Worm (Caenorhabditis elegans) whole organism, L3 larva: ENCODE measurements around the gene atf-6.

Source experiments
- R02D3.7 ChIP-seq: fragments of 150-350 bp; optimal IDR thresholded peaks from 2 replicates; lab custom pipeline; 2014; ENCODE audit warnings: missing biosample characterization, missing genetic modification characterization
- ZK546.5 ChIP-seq: sonication (generic microtip); optimal IDR thresholded peaks from 2 replicates; lab custom pipeline; 2017; ENCODE audit warnings: missing biosample characterization, missing genetic modification characterization
- aly-2 ChIP-seq: fragments of 150-350 bp; optimal IDR thresholded peaks from 2 replicates; lab custom pipeline; 2014; ENCODE audit warnings: missing biosample characterization, missing genetic modification characterization
- ama-1 ChIP-seq: fragments of 150-350 bp; optimal IDR thresholded peaks from 2 replicates; lab custom pipeline; 2018
- ceh-16 ChIP-seq: sonication (generic microtip); optimal IDR thresholded peaks from 2 replicates; lab custom pipeline; 2017; ENCODE audit warnings: missing biosample characterization, missing genetic modification characterization
- ceh-28 ChIP-seq: fragments of 150-350 bp; optimal IDR thresholded peaks from 2 replicates; lab custom pipeline; 2014; ENCODE audit warnings: missing biosample characterization, missing genetic modification reagents, missing genetic modification characterization
- ceh-82 ChIP-seq: fragments of 150-350 bp; optimal IDR thresholded peaks from 2 replicates; lab custom pipeline; 2014; ENCODE audit warnings: missing biosample characterization, missing genetic modification characterization
- ceh-9 ChIP-seq: sonication (generic microtip); optimal IDR thresholded peaks from 2 replicates; lab custom pipeline; 2018; ENCODE audit warnings: missing biosample characterization, missing genetic modification characterization
- daf-12 ChIP-seq: fragments of 150-350 bp; optimal IDR thresholded peaks from 2 replicates; lab custom pipeline; 2014; ENCODE audit warnings: missing biosample characterization, missing genetic modification reagents, missing genetic modification characterization
- egl-27 ChIP-seq: sonication (generic microtip); optimal IDR thresholded peaks from 4 replicates; lab custom pipeline; 2017; ENCODE audit warnings: missing biosample characterization, missing genetic modification reagents, missing genetic modification characterization
- egl-5 ChIP-seq: fragments of 150-350 bp; optimal IDR thresholded peaks from 2 replicates; lab custom pipeline; 2017; ENCODE audit warnings: missing biosample characterization, missing genetic modification reagents, missing genetic modification characterization, inconsistent platforms
- elt-1 ChIP-seq: fragments of 150-350 bp; optimal IDR thresholded peaks from 2 replicates; lab custom pipeline; 2014; ENCODE audit warnings: missing biosample characterization, missing genetic modification characterization
- elt-2 ChIP-seq: sonication (generic microtip); optimal IDR thresholded peaks from 2 replicates; lab custom pipeline; 2016; ENCODE audit warnings: missing genetic modification reagents, mild to moderate bottlenecking, missing genetic modification characterization, missing compliant biosample characterization
- elt-3 ChIP-seq, 3 experiments: fragments of 150-350 bp in 1 of 3; sonication (generic microtip) in 2 of 3; optimal IDR thresholded peaks; 2 replicates in 2 of 3; 4 replicates in 1 of 3; lab custom pipeline; 2014 to 2017; ENCODE audit warnings: missing biosample characterization in 3 of 3, missing genetic modification characterization in 3 of 3
- eor-1 ChIP-seq, 2 experiments: fragments of 150-350 bp; optimal IDR thresholded peaks; 2 replicates each; lab custom pipeline; 2014 to 2018; ENCODE audit warnings: missing biosample characterization in 2 of 2, missing genetic modification characterization in 2 of 2
- fkh-10 ChIP-seq: sonication (generic microtip); optimal IDR thresholded peaks from 2 replicates; lab custom pipeline; 2017; ENCODE audit warnings: missing biosample characterization, missing genetic modification reagents, missing genetic modification characterization
- fkh-2 ChIP-seq: fragments of 150-350 bp; optimal IDR thresholded peaks from 2 replicates; lab custom pipeline; 2014; ENCODE audit warnings: missing biosample characterization, missing genetic modification reagents, missing genetic modification characterization
- fos-1 ChIP-seq: fragments of 150-350 bp; optimal IDR thresholded peaks from 2 replicates; lab custom pipeline; 2014; ENCODE audit warnings: missing biosample characterization, missing genetic modification characterization
- jun-1 ChIP-seq: fragments of 150-350 bp; optimal IDR thresholded peaks from 2 replicates; lab custom pipeline; 2014; ENCODE audit warnings: missing biosample characterization, missing genetic modification reagents, missing genetic modification characterization
- lin-15B ChIP-seq: fragments of 150-350 bp; optimal IDR thresholded peaks from 2 replicates; lab custom pipeline; 2014; ENCODE audit warnings: missing biosample characterization, missing genetic modification characterization
- lsy-12 ChIP-seq: sonication (generic microtip); optimal IDR thresholded peaks from 2 replicates; lab custom pipeline; 2016; ENCODE audit warnings: mild to moderate bottlenecking, missing genetic modification characterization, missing compliant biosample characterization
- mdl-1 ChIP-seq: fragments of 150-350 bp; optimal IDR thresholded peaks from 2 replicates; lab custom pipeline; 2014; ENCODE audit warnings: missing biosample characterization, missing genetic modification characterization
- mml-1 ChIP-seq: fragments of 150-350 bp; sonication (generic microtip); optimal IDR thresholded peaks from 3 replicates; lab custom pipeline; 2014; ENCODE audit warnings: missing biosample characterization, missing genetic modification characterization
- nfya-1 ChIP-seq: sonication (generic microtip); optimal IDR thresholded peaks from 2 replicates; lab custom pipeline; 2017; ENCODE audit warnings: missing genetic modification characterization, mild to moderate bottlenecking, missing compliant biosample characterization, antibody characterized with exemption, moderate library complexity; ENCODE audit not compliant: insufficient read depth
- nhr-11 ChIP-seq: fragments of 150-350 bp; optimal IDR thresholded peaks from 2 replicates; lab custom pipeline; 2014; ENCODE audit warnings: missing biosample characterization, missing genetic modification characterization
- nhr-12 ChIP-seq: fragments of 150-350 bp; optimal IDR thresholded peaks from 2 replicates; lab custom pipeline; 2014; ENCODE audit warnings: missing biosample characterization, missing genetic modification characterization
- nhr-23 ChIP-seq: fragments of 150-350 bp; optimal IDR thresholded peaks from 2 replicates; lab custom pipeline; 2014; ENCODE audit warnings: missing biosample characterization, missing genetic modification reagents, missing genetic modification characterization
- nhr-25 ChIP-seq: sonication (generic microtip); optimal IDR thresholded peaks from 2 replicates; lab custom pipeline; 2017; ENCODE audit warnings: missing biosample characterization, missing genetic modification characterization
- nhr-28 ChIP-seq: fragments of 150-350 bp; optimal IDR thresholded peaks from 2 replicates; lab custom pipeline; 2014; ENCODE audit warnings: missing biosample characterization, missing genetic modification characterization
- nhr-43 ChIP-seq: sonication (generic microtip); optimal IDR thresholded peaks from 2 replicates; lab custom pipeline; 2016; ENCODE audit warnings: mild to moderate bottlenecking, missing genetic modification characterization, missing compliant biosample characterization; ENCODE audit not compliant: poor library complexity, severe bottlenecking
- nhr-67 ChIP-seq: fragments of 150-350 bp; optimal IDR thresholded peaks from 2 replicates; lab custom pipeline; 2014; ENCODE audit warnings: missing biosample characterization, missing genetic modification characterization
- nhr-76 ChIP-seq: fragments of 150-350 bp; sonication (generic microtip); optimal IDR thresholded peaks from 5 replicates; lab custom pipeline; 2014; ENCODE audit warnings: missing biosample characterization, missing genetic modification characterization
- nhr-77 ChIP-seq: fragments of 150-350 bp; optimal IDR thresholded peaks from 2 replicates; lab custom pipeline; 2014; ENCODE audit warnings: missing biosample characterization, missing genetic modification characterization
- pha-4 ChIP-seq: fragments of 150-350 bp; optimal IDR thresholded peaks from 2 replicates; lab custom pipeline; 2014; ENCODE audit warnings: missing biosample characterization, missing genetic modification reagents, missing genetic modification characterization
- pqm-1 ChIP-seq: fragments of 150-350 bp; optimal IDR thresholded peaks from 2 replicates; lab custom pipeline; 2017; ENCODE audit warnings: missing biosample characterization, missing genetic modification characterization, inconsistent platforms
- sea-2 ChIP-seq: fragments of 150-350 bp; sonication (generic microtip); optimal IDR thresholded peaks from 4 replicates; lab custom pipeline; 2014; ENCODE audit warnings: missing biosample characterization, missing genetic modification reagents, missing genetic modification characterization
- skn-1 ChIP-seq: fragments of 150-350 bp; optimal IDR thresholded peaks from 2 replicates; lab custom pipeline; 2014; ENCODE audit warnings: missing biosample characterization, missing genetic modification characterization
- snpc-4 ChIP-seq: fragments of 150-350 bp; optimal IDR thresholded peaks from 2 replicates; lab custom pipeline; 2014; ENCODE audit warnings: missing biosample characterization, missing genetic modification characterization
- tbx-2 ChIP-seq: sonication (generic microtip); optimal IDR thresholded peaks from 2 replicates; lab custom pipeline; 2016; ENCODE audit warnings: mild to moderate bottlenecking, missing genetic modification characterization, missing compliant biosample characterization
- unc-39 ChIP-seq: sonication (generic microtip); optimal IDR thresholded peaks from 4 replicates; lab custom pipeline; 2017; ENCODE audit warnings: missing biosample characterization, missing genetic modification characterization
- unc-62 ChIP-seq: fragments of 150-350 bp; sonication (generic microtip); optimal IDR thresholded peaks from 4 replicates; lab custom pipeline; 2014; ENCODE audit warnings: missing biosample characterization, missing genetic modification reagents, missing genetic modification characterization
- zag-1 ChIP-seq: fragments of 150-350 bp; optimal IDR thresholded peaks from 2 replicates; lab custom pipeline; 2014; ENCODE audit warnings: missing biosample characterization, missing genetic modification characterization
- ztf-11 ChIP-seq: fragments of 150-350 bp; optimal IDR thresholded peaks from 2 replicates; lab custom pipeline; 2014; ENCODE audit warnings: missing biosample characterization, missing genetic modification characterization
- ztf-4 ChIP-seq: fragments of 150-350 bp; optimal IDR thresholded peaks from 2 replicates; lab custom pipeline; 2014; ENCODE audit warnings: missing biosample characterization, missing genetic modification characterization

The atf-6 gene

ce11 chrX:12484749-12485148, 4.0 kb downstream of the atf-6 start, which contains the start of gene tbc-13:
TSS of gene tbc-13 (plus strand) at chrX:12485049.
- no peak for TF ChIP-seq zag-1 (tag; lab: Kevin White, UChicago)
- TF ChIP-seq nhr-25 (tag; lab: Kevin White, UChicago), result no peak
- TF ChIP-seq ceh-9 (tag; lab: Kevin White, UChicago), result no peak
- TF ChIP-seq lsy-12 (tag; lab: Kevin White, UChicago), result no peak
- no peak for TF ChIP-seq ceh-16
- no peak for TF ChIP-seq sea-2 (GFP tag; lab: Kevin White, UChicago)
- no peak for TF ChIP-seq skn-1 (tag; lab: Kevin White, UChicago)
- no peak for TF ChIP-seq ceh-82 (tag; lab: Kevin White, UChicago)
- TF ChIP-seq nfya-1, result no peak

ce11 chrX:12491138-12491537, 10.4 kb downstream of the atf-6 start:
- TF ChIP-seq aly-2 (tag; lab: Kevin White, UChicago) (no peak), egl-27 (no peak), elt-3 (tag; optimal IDR thresholded peaks at IDR 0.05; lab: Kevin White, UChicago) (no peak), unc-62 (GFP tag; lab: Kevin White, UChicago) (no peak), daf-12 (tag; lab: Kevin White, UChicago) (no peak), nfya-1 (no peak), mdl-1 (no peak), nhr-77 (tag; lab: Kevin White, UChicago) (no peak), nhr-23 (tag; lab: Kevin White, UChicago) (no peak), mml-1 (tag; lab: Kevin White, UChicago) (no peak), ztf-4 (tag; lab: Kevin White, UChicago) (no peak), jun-1 (tag; lab: Kevin White, UChicago) (no peak), egl-5 (tag; lab: Kevin White, UChicago) (no peak)

ce11 chrX:12492467-12492866, 11.7 kb downstream of the atf-6 start, which contains the start of gene lips-1:
TSS of gene lips-1 (plus strand) at chrX:12492767.
- TF ChIP-seq nhr-12 (tag; lab: Kevin White, UChicago) (no peak), R02D3.7 (tag; lab: Kevin White, UChicago) (no peak), snpc-4 (tag; lab: Kevin White, UChicago) (no peak), elt-3 (tag; optimal IDR thresholded peaks at IDR 0.05; lab: Kevin White, UChicago) (no peak), ceh-9 (tag; lab: Kevin White, UChicago) (no peak), ama-1 (lab: Kevin White, UChicago) (no peak), ceh-16 (no peak), elt-2 (tag; lab: Kevin White, UChicago) (no peak), pqm-1 (tag; lab: Kevin White, UChicago) (no peak), fkh-2 (tag; lab: Kevin White, UChicago) (no peak), fos-1 (tag; lab: Kevin White, UChicago) (no peak), nhr-25 (tag; lab: Kevin White, UChicago) (no peak), ZK546.5 (tag; lab: Kevin White, UChicago) (no peak), egl-5 (tag; lab: Kevin White, UChicago) (no peak), nhr-43 (tag; lab: Kevin White, UChicago) (no peak), unc-62 (GFP tag; lab: Kevin White, UChicago) (no peak)

ce11 chrX:12500777-12501176, 20.0 kb downstream of the atf-6 start:
- no peak for TF ChIP-seq nhr-76 (tag; lab: Kevin White, UChicago)
- peak; percentile 88 for TF ChIP-seq lsy-12 (tag; lab: Kevin White, UChicago)
- TF ChIP-seq mdl-1, result peak; percentile 2
- TF ChIP-seq elt-1 (tag; lab: Kevin White, UChicago), result peak; percentile 94
- peak; percentile 77 for TF ChIP-seq ceh-28 (tag; lab: Kevin White, UChicago)
- TF ChIP-seq sea-2 (GFP tag; lab: Kevin White, UChicago), result no peak
- peak; percentile 99 for TF ChIP-seq elt-2 (tag; lab: Kevin White, UChicago)
- no peak for TF ChIP-seq ceh-16
- peak; percentile 3 for TF ChIP-seq ztf-4 (tag; lab: Kevin White, UChicago)
- peak; percentile 100 for TF ChIP-seq pqm-1 (tag; lab: Kevin White, UChicago)
- peak; percentile 50 for TF ChIP-seq R02D3.7 (tag; lab: Kevin White, UChicago)
- no peak for TF ChIP-seq ztf-11 (tag; lab: Kevin White, UChicago)
- no peak for TF ChIP-seq ceh-9 (tag; lab: Kevin White, UChicago)
- TF ChIP-seq nhr-67, result no peak
- TF ChIP-seq nhr-28, result no peak
- no peak for TF ChIP-seq eor-1 (tag; optimal IDR thresholded peaks at IDR 0.05; lab: Kevin White, UChicago)
- TF ChIP-seq unc-39 (tag; lab: Kevin White, UChicago), result no peak
- TF ChIP-seq egl-27, result peak; percentile 45
- no peak for TF ChIP-seq nhr-11
- TF ChIP-seq fos-1 (tag; lab: Kevin White, UChicago), result peak; percentile 77
- TF ChIP-seq fkh-10 (GFP tag; lab: Kevin White, UChicago), result no peak
- TF ChIP-seq pha-4 (tag; lab: Kevin White, UChicago), result peak; percentile 69
- no peak for TF ChIP-seq zag-1 (tag; lab: Kevin White, UChicago)
- no peak for TF ChIP-seq fkh-2 (tag; lab: Kevin White, UChicago)
- TF ChIP-seq nfya-1, result no peak
- no peak for TF ChIP-seq ceh-82 (tag; lab: Kevin White, UChicago)
- no peak for TF ChIP-seq nhr-12 (tag; lab: Kevin White, UChicago)
- TF ChIP-seq jun-1 (tag; lab: Kevin White, UChicago), result peak; percentile 94
- TF ChIP-seq tbx-2 (tag; lab: Kevin White, UChicago), result peak; percentile 47
- TF ChIP-seq daf-12 (tag; lab: Kevin White, UChicago), result no peak
- no peak for TF ChIP-seq snpc-4 (tag; lab: Kevin White, UChicago)
- no peak for TF ChIP-seq unc-62 (GFP tag; lab: Kevin White, UChicago)
- no peak for TF ChIP-seq lin-15B (tag; lab: Kevin White, UChicago)
- no peak for TF ChIP-seq nhr-77 (tag; lab: Kevin White, UChicago)
